Fruit fly (Drosophila melanogaster) whole organism, embryonic: ENCODE measurements around the gene CG4017.

Source experiments
- CG14441 ChIP-seq: fragments of 200-800 bp; sonication (Bioruptor generic); IDR thresholded peaks from 2 replicates; pipeline ENCODE4 v1.3.6; 2022; ENCODE audit warnings: missing biosample characterization, missing genetic modification characterization
- CG1603 ChIP-seq: fragments of 200-800 bp; sonication (Bioruptor generic); optimal IDR thresholded peaks from 2 replicates; lab custom pipeline; 2019; ENCODE audit warnings: missing biosample characterization, mild to moderate bottlenecking, missing genetic modification characterization, moderate library complexity

dm6 chr2L:9770896-9771295 is 4.0 kb downstream of the CG4017 start, which contains the start of gene ppk18:
- TF ChIP-seq CG14441 (GFP tag; lab: Robert Waterston, UW) (no peak), CG1603 (tag; lab: Kevin White, UChicago) (no peak)
